Worm (Caenorhabditis elegans) whole organism, midembryonic: ENCODE data around the gene srj-38.
"Not testable (repeated sequence)": the region's sequence is repeated elsewhere in the genome, so short reads cannot be mapped to it uniquely, and the experiment has no call there.

ENCODE experiments used
- T22C8.4 ChIP-seq: fragments of 200-800 bp; sonication (Bioruptor generic); IDR thresholded peaks from 2 replicates; pipeline ENCODE4 v1.3.6; 2022; ENCODE audit warnings: missing genetic modification characterization, missing compliant biosample characterization
- cog-1 ChIP-seq: sonication (generic microtip); optimal IDR thresholded peaks from 2 replicates; lab custom pipeline; 2016; ENCODE audit warnings: missing genetic modification characterization, missing compliant biosample characterization
- flt-1 ChIP-seq: fragments of 200-800 bp; sonication (Bioruptor generic); IDR thresholded peaks from 2 replicates; pipeline ENCODE4 v1.3.6; 2022; ENCODE audit warnings: missing genetic modification characterization, missing compliant biosample characterization
- klf-2 ChIP-seq: fragments of 200-800 bp; sonication (Bioruptor generic); conservative IDR thresholded peaks from 2 replicates; pipeline ENCODE4 v1.3.6; 2022; ENCODE audit warnings: missing genetic modification reagents, missing genetic modification characterization, missing compliant biosample characterization
- med-1 ChIP-seq: sonication (generic microtip); optimal IDR thresholded peaks from 2 replicates; lab custom pipeline; 2017; ENCODE audit warnings: missing genetic modification characterization, mild to moderate bottlenecking, missing compliant biosample characterization, antibody characterized with exemption, missing genetic modification reagents; ENCODE audit not compliant: insufficient read depth
- ref-1 ChIP-seq: fragments of 200-800 bp; sonication (Bioruptor generic); conservative IDR thresholded peaks from 2 replicates; pipeline ENCODE4 v1.3.6; 2022; ENCODE audit warnings: missing genetic modification reagents, missing genetic modification characterization, missing compliant biosample characterization
- tab-1 ChIP-seq: fragments of 200-800 bp; sonication (Bioruptor generic); IDR thresholded peaks from 2 replicates; pipeline ENCODE4 v1.3.6; 2022; ENCODE audit warnings: missing genetic modification characterization, missing compliant biosample characterization
- ztf-23 ChIP-seq: fragments of 200-800 bp; sonication (Bioruptor generic); IDR thresholded peaks from 2 replicates; pipeline ENCODE4 v1.3.6; 2022; ENCODE audit warnings: missing genetic modification reagents, missing genetic modification characterization, missing compliant biosample characterization
- ztf-29 ChIP-seq: fragments of 200-800 bp; sonication (Bioruptor generic); IDR thresholded peaks from 2 replicates; pipeline ENCODE4 v1.3.6; 2022; ENCODE audit warnings: missing genetic modification reagents, missing genetic modification characterization, missing compliant biosample characterization

Gene srj-38

DNA sequence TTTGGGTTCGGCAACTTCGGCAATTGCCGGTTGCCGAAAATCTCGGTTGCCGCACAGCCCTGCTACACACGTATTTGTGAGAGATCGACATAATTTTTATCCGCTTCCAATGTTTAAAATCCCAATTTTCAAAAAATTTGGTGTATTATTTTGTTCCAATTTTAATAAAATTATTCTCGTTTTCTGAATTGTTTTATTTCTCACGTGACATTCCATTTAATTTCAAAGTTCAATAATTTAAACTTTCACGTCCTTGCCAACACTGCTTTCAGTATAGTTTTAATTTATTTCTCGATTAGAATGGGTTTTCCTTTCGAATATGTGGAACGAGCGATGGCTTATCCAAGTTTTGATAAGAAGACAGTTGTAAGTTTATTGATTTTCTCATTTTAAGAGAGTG lies 27.7 kb downstream of the srj-38 start, which contains the start of gene K09C6.2:
K09C6.2 (plus strand) TSS at position 301 of the 400 bp plus-strand sequence.
- TF ChIP-seq flt-1 = no peak
- TF ChIP-seq ref-1 = no peak
- TF ChIP-seq tab-1 (GFP tag; lab: Robert Waterston, UW) = no peak
- TF ChIP-seq klf-2 (GFP tag; lab: Robert Waterston, UW) = no peak
- TF ChIP-seq ztf-23 (GFP tag; lab: Robert Waterston, UW) = no peak
- TF ChIP-seq cog-1 = no peak
- TF ChIP-seq ztf-29 = no peak
- no peak for TF ChIP-seq T22C8.4 (GFP tag; lab: Robert Waterston, UW)
- no peak for TF ChIP-seq med-1 (GFP tag; lab: Kevin White, UChicago)

ce11 chrV:854966-855365 lies 29.3 kb downstream of the srj-38 start, which contains the start of gene K09C6.9:
Gene K09C6.9 (minus strand): TSS chrV:855066.
- TF ChIP-seq ztf-29 (no peak), ref-1 (no peak), cog-1 (no peak), klf-2 (GFP tag; lab: Robert Waterston, UW) (no peak), flt-1 (no peak), med-1 (GFP tag; lab: Kevin White, UChicago) (no peak), T22C8.4 (GFP tag; lab: Robert Waterston, UW) (no peak), ztf-23 (GFP tag; lab: Robert Waterston, UW) (no peak)

ce11 chrV:852184-852583 lies 32.0 kb downstream of the srj-38 start, which contains the start of gene K09C6.3:
Gene K09C6.3 (plus strand): TSS chrV:852484.
- TF ChIP-seq klf-2 (GFP tag; lab: Robert Waterston, UW) (no peak), ztf-23 (GFP tag; lab: Robert Waterston, UW) (no peak), ref-1 (no peak), cog-1 (no peak), T22C8.4 (GFP tag; lab: Robert Waterston, UW) (no peak), ztf-29 (no peak), flt-1 (no peak), med-1 (GFP tag; lab: Kevin White, UChicago) (no peak), tab-1 (GFP tag; lab: Robert Waterston, UW) (no peak)

DNA sequence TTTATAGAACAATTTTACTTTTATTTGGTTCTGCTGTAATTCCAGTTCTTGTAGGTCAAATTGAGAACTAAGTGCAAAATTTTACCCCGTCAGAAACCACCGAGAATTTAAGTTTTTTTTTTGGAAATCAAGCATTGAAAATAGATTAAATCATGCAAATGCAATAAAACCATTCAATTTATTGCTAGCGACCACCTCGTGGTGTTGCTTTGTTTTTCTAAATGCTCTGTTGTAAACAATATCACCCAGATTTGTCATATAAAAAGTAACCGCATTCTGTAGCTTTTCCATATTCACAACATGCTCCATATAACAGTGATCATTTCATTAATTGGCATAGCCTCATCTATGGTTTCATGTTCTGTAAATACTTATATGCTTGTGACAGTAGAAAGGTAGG lies 34.7 kb downstream of the srj-38 start, which contains the start of gene srbc-12:
srbc-12 (plus strand) TSS at position 301 of the 400 bp plus-strand sequence.
- no peak for TF ChIP-seq ztf-23 (GFP tag; lab: Robert Waterston, UW)
- no peak for TF ChIP-seq cog-1
- TF ChIP-seq med-1 (GFP tag; lab: Kevin White, UChicago) = no peak
- TF ChIP-seq klf-2 (GFP tag; lab: Robert Waterston, UW) = no peak
- no peak for TF ChIP-seq ref-1
- TF ChIP-seq tab-1 (GFP tag; lab: Robert Waterston, UW) = no peak
- no peak for TF ChIP-seq flt-1
- TF ChIP-seq T22C8.4 (GFP tag; lab: Robert Waterston, UW) = no peak
- TF ChIP-seq ztf-29 = no peak

DNA sequence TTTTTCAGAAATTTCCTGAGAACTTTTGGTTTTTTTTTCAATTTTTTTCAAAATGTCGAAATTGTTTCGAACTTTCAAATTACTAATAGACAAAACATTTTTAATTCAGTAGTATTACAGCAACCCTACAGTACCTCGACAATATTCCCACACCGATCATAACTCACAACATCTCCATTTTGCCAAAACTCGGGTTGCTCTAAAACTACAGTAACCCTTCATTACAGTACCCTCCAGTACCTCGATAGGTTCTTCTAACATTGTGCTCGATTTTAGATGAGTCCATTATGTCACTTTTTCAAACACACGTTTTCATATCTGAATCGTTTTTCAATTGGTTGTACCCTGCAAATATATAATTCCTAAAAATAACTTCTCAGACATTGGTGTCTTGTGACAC lies 35.2 kb downstream of the srj-38 start:
- TF ChIP-seq med-1 (GFP tag; lab: Kevin White, UChicago) = no peak

DNA sequence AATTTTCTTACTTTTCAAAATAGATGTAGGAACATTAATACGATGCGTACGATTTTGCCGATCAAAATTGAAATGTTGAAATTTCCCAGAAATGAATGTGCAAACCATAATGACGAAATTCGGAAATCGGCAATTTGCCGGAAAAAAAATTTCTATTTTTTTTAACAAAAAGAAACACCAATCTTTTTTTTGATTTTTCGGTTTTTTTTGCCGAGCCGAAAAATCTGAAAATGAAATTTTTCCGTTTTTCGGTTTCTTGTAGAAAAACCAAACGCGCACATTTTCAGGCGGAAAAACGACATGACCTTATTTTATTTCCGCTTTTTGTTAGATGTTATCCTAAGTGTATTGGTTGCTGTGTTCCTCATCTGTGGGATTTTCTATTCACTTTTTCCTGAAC lies 36.7 kb downstream of the srj-38 start, which contains the start of gene srbc-13:
srbc-13 (plus strand) TSS at position 301 of the 400 bp plus-strand sequence.
- TF ChIP-seq T22C8.4 (GFP tag; lab: Robert Waterston, UW) (no peak), flt-1 (no peak), cog-1 (no peak), ztf-23 (GFP tag; lab: Robert Waterston, UW) (no peak), tab-1 (GFP tag; lab: Robert Waterston, UW) (no peak), ztf-29 (no peak), klf-2 (GFP tag; lab: Robert Waterston, UW) (no peak), med-1 (GFP tag; lab: Kevin White, UChicago) (no peak), ref-1 (no peak)

DNA sequence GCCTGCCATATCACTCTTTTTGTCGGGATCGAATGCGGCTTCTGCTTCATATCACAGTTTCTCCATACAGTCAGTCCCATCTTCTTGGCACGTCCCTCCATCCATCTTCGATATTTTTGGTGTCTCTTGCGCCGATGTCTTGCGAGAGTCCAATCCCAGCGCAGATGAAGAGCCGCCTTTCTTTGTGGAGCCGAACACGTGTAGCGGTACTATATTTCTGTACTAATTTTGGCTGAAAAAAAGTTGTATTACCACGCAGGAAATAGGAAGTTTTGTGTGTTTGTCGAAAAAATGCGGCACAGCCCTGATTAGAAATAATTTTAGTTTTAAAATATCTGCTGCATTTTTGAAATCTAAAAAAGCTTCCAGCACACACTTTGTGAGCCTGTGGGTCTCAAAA lies 41.1 kb downstream of the srj-38 start, which contains the start of gene K09C6.8:
K09C6.8 (minus strand) TSS at position 101 of the 400 bp plus-strand sequence.
- TF ChIP-seq flt-1; tab-1 (GFP tag; lab: Robert Waterston, UW); ztf-23 (GFP tag; lab: Robert Waterston, UW): not testable (repeated sequence)

DNA sequence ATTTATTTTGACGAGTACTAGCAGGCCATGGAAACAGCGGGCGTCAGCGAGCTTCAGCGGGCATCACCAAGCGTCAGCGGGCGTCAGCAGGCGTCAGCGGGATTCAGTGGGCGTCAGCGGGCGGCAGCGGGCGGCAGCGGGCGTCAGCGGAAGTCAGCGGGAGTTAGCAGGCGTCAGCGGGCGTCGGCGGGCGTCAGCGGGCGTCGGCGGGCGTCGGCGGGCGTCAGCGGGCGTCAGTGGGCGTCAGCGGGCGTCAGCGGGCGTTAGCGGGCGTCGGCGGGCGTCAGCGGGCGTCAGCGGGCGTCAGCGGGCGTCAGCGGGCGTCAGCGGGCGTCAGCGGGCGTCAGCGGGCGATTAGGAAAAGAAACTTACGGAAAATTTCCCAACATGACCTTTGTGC lies 41.6 kb downstream of the srj-38 start:
- TF ChIP-seq ztf-23 (GFP tag; lab: Robert Waterston, UW) (no peak), tab-1 (GFP tag; lab: Robert Waterston, UW) (no peak), med-1 (GFP tag; lab: Kevin White, UChicago) (no peak), T22C8.4 (GFP tag; lab: Robert Waterston, UW) (no peak), ztf-29 (no peak), flt-1 (no peak), cog-1 (no peak), ref-1 (no peak), klf-2 (GFP tag; lab: Robert Waterston, UW) (no peak)

ce11 chrV:838984-839471 lies 45.2 kb downstream of the srj-38 start, which contains the start of the genes K09C6.7 and K09C6.10:
Gene K09C6.7 (minus strand): TSS chrV:839084.
Gene K09C6.10 (plus strand): TSS chrV:839421.
- not testable (repeated sequence) for TF ChIP-seq med-1 (GFP tag; lab: Kevin White, UChicago); T22C8.4 (GFP tag; lab: Robert Waterston, UW); ztf-29

ce11 chrV:833368-833767 lies 50.9 kb downstream of the srj-38 start, which contains the start of gene F41H8.1:
Gene F41H8.1 (plus strand): TSS chrV:833668.
- TF ChIP-seq T22C8.4 (GFP tag; lab: Robert Waterston, UW) (no peak), ref-1 (no peak), ztf-23 (GFP tag; lab: Robert Waterston, UW) (no peak), med-1 (GFP tag; lab: Kevin White, UChicago) (no peak), flt-1 (no peak), ztf-29 (no peak), klf-2 (GFP tag; lab: Robert Waterston, UW) (no peak), tab-1 (GFP tag; lab: Robert Waterston, UW) (no peak), cog-1 (no peak)
